Fruit fly (Drosophila melanogaster): Measurements from ENCODE around the gene CG42816.

CG42816 gene

DNA sequence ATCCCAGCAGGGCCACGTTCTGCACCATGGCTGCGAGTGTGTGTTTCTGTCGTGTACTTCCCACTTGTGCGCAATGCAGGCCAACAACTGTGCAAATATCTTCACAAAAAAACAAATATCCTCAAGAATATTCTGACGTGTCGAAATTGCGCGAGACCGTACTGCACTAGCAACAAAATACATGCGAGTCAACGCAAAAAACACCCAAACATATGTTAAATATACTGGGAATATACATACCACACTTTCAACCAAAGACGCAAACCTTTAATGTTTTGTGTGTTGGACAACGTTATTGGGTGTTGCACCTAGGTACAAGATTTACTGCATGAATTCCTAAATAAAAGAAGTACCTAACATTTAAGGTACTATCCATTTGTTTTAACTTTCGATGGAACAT is 4.7 kb upstream of the CG42816 start, which contains the start of gene NUCB1 (continued):
- TF ChIP-seq CTCF (GFP tag; optimal IDR thresholded peaks at IDR 0.05): no peak
- peak; percentile 16 for TF ChIP-seq bab2 (GFP tag; optimal IDR thresholded peaks at IDR 0.05)
- no peak for TF ChIP-seq Taf1 (GFP tag; IDR thresholded peaks at IDR 0.05)
- peak; percentile 15 for TF ChIP-seq CG10654 (GFP tag; optimal IDR thresholded peaks at IDR 0.05)
- TF ChIP-seq CG9609 (GFP tag; optimal IDR thresholded peaks at IDR 0.05): peak; percentile 33
- TF ChIP-seq CG4617 (GFP tag; optimal IDR thresholded peaks at IDR 0.05; ENCODE audit: borderline replicate concordance): peak; percentile 94
- no peak for TF ChIP-seq ab (GFP tag; optimal IDR thresholded peaks at IDR 0.05)
- TF ChIP-seq CG1233 (GFP tag; optimal IDR thresholded peaks at IDR 0.05): peak; percentile 8
- peak; percentile 79 for TF ChIP-seq CG33213 (GFP tag; optimal IDR thresholded peaks at IDR 0.05)
- peak; percentile 11 for TF ChIP-seq CG12155 (GFP tag; optimal IDR thresholded peaks at IDR 0.05)
- TF ChIP-seq unc-4 (GFP tag; IDR thresholded peaks at IDR 0.05; ENCODE audit: partially characterized antibody): peak; percentile 26; the same call in 1 of the 2 replicates
- TF ChIP-seq Stat92E (GFP tag; optimal IDR thresholded peaks at IDR 0.05): peak in 1 of 3 experiments; percentile 23
- TF ChIP-seq Dad (GFP tag; optimal IDR thresholded peaks at IDR 0.05): peak; percentile 46
- TF ChIP-seq CG4820 (GFP tag; optimal IDR thresholded peaks at IDR 0.05): peak; percentile 7
- peak; percentile 26 for TF ChIP-seq CG2202 (tag; optimal IDR thresholded peaks at IDR 0.05)
- TF ChIP-seq sr (GFP tag; IDR thresholded peaks at IDR 0.05): no peak
- peak; percentile 97 for TF ChIP-seq gfzf (GFP tag; optimal IDR thresholded peaks at IDR 0.05)
- no peak for TF ChIP-seq CG14441 (GFP tag; IDR thresholded peaks at IDR 0.05)
- TF ChIP-seq nau (GFP tag; optimal IDR thresholded peaks at IDR 0.05): no peak
- TF ChIP-seq Dbx (GFP tag; IDR thresholded peaks at IDR 0.05): peak; percentile 69; the same call in 2 of the 3 replicates
- TF ChIP-seq twi (tag; optimal IDR thresholded peaks at IDR 0.05): peak; percentile 27
- TF ChIP-seq jumu (GFP tag; optimal IDR thresholded peaks at IDR 0.05): peak; percentile 8
- TF ChIP-seq Aef1 (GFP tag; IDR thresholded peaks at IDR 0.05): no peak
- TF ChIP-seq CG13894 (tag; optimal IDR thresholded peaks at IDR 0.05): no peak
- peak; percentile 63 for TF ChIP-seq CG17912 (GFP tag; optimal IDR thresholded peaks at IDR 0.05)
- TF ChIP-seq Max (GFP tag; optimal IDR thresholded peaks at IDR 0.05): peak; percentile 53
- TF ChIP-seq CG7987 (GFP tag; optimal IDR thresholded peaks at IDR 0.05): peak; percentile 16
- TF ChIP-seq Tbp (GFP tag; optimal IDR thresholded peaks at IDR 0.05): no peak
- TF ChIP-seq CG3281 (GFP tag; optimal IDR thresholded peaks at IDR 0.05): peak; percentile 39
- peak; percentile 34 for TF ChIP-seq BtbVII (GFP tag; optimal IDR thresholded peaks at IDR 0.05)
- peak; percentile 48 for TF ChIP-seq CG8924 (tag; optimal IDR thresholded peaks at IDR 0.05)
- no peak for TF ChIP-seq Elba2 (GFP tag; optimal IDR thresholded peaks at IDR 0.05)
- peak; percentile 63 for TF ChIP-seq pho (GFP tag; optimal IDR thresholded peaks at IDR 0.05)
- peak; percentile 2 for TF ChIP-seq repo (GFP tag; optimal IDR thresholded peaks at IDR 0.05)
- peak; percentile 36; the same call in 1 of the 2 replicates for TF ChIP-seq Awh (GFP tag; IDR thresholded peaks at IDR 0.05)
- TF ChIP-seq Ets65A (GFP tag): peak; percentile 92
- no peak for TF ChIP-seq CG10274 (GFP tag; optimal IDR thresholded peaks at IDR 0.05)
- peak; percentile 36 for TF ChIP-seq MTF-1 (GFP tag; optimal IDR thresholded peaks at IDR 0.05; ENCODE audit: borderline replicate concordance)
- TF ChIP-seq Trl (optimal IDR thresholded peaks at IDR 0.05): no peak
- TF ChIP-seq Trl (GFP tag; optimal IDR thresholded peaks at IDR 0.05): peak; percentile 36
- TF ChIP-seq ind (GFP tag; optimal IDR thresholded peaks at IDR 0.05): peak; percentile 40
- TF ChIP-seq Sry-β (GFP tag; optimal IDR thresholded peaks at IDR 0.05): peak; percentile 23
- no peak for TF ChIP-seq hth (optimal IDR thresholded peaks at IDR 0.05)
- peak; percentile 43 for TF ChIP-seq Dip3 (GFP tag; optimal IDR thresholded peaks at IDR 0.05)
- no peak for TF ChIP-seq exex (tag; optimal IDR thresholded peaks at IDR 0.05)
- peak; percentile 19 for TF ChIP-seq slp2 (GFP tag; optimal IDR thresholded peaks at IDR 0.05)
- peak; percentile 37; the same call in 1 of the 2 replicates for TF ChIP-seq CG32532 (GFP tag; IDR thresholded peaks at IDR 0.05)
- peak in 1 of 2 experiments; percentile 32 for TF ChIP-seq bsh (GFP tag; optimal IDR thresholded peaks at IDR 0.05)
- TF ChIP-seq Med (GFP tag): peak; percentile 94
- peak; percentile 16 for TF ChIP-seq CG6765 (GFP tag; optimal IDR thresholded peaks at IDR 0.05)
- no peak for TF ChIP-seq usp (GFP tag; optimal IDR thresholded peaks at IDR 0.05)
- TF ChIP-seq mld (GFP tag; IDR thresholded peaks at IDR 0.05; ENCODE audit: partially characterized antibody): no peak

Measured in whole organism, embryonic.